Fruit fly (Drosophila melanogaster): Measurements from ENCODE around the gene CG34250.

Gene CG34250

DNA sequence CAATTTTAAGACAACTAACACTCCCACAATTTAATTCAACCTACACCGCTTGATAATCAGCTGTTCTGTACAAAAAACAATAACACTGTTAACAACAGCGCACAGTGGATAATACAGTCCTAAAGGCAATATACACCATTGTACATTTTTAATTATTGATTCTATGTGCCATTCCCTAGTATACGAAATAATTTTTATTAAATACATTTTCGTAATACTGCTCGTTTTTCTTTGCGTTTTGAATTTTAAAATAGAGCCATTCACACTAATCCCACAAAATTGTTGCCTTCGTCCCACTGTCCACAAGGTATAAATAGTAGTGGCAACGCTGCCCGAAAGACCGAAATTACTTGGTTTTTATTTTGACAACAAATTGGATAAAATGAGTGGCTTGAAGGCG, 42.5 kb upstream of the CG34250 start, which contains the start of the genes Coq4 and CG32176 (continued):
- peak; percentile 76 for TF ChIP-seq kni (GFP tag; optimal IDR thresholded peaks at IDR 0.05)
- TF ChIP-seq Ada2b (GFP tag; IDR thresholded peaks at IDR 0.05): peak; percentile 98
- TF ChIP-seq Asciz (GFP tag; optimal IDR thresholded peaks at IDR 0.05): peak; percentile 91
- TF ChIP-seq CG2889 (GFP tag; IDR thresholded peaks at IDR 0.05): peak; percentile 97
- TF ChIP-seq CG4854 (GFP tag; optimal IDR thresholded peaks at IDR 0.05): peak; percentile 98
- peak; percentile 97 for TF ChIP-seq Meics (GFP tag; optimal IDR thresholded peaks at IDR 0.05)
- TF ChIP-seq nom (GFP tag; optimal IDR thresholded peaks at IDR 0.05): peak; percentile 83
- peak; percentile 52; the same call in 2 of the 3 replicates for TF ChIP-seq CG34224 (GFP tag; IDR thresholded peaks at IDR 0.05; ENCODE audit: partially characterized antibody)
- peak; percentile 99 for TF ChIP-seq pho (GFP tag; optimal IDR thresholded peaks at IDR 0.05)
- peak; percentile 85 for TF ChIP-seq CG31365 (tag; optimal IDR thresholded peaks at IDR 0.05)
- TF ChIP-seq Fer1 (GFP tag; optimal IDR thresholded peaks at IDR 0.05): peak; percentile 97
- TF ChIP-seq zfh1 (GFP tag; IDR thresholded peaks at IDR 0.05): peak; percentile 99
- peak; percentile 98 for TF ChIP-seq crc (GFP tag; optimal IDR thresholded peaks at IDR 0.05)
- TF ChIP-seq CG12219 (GFP tag; optimal IDR thresholded peaks at IDR 0.05): peak; percentile 96
- peak; percentile 98 for TF ChIP-seq CoRest (tag; optimal IDR thresholded peaks at IDR 0.05)
- TF ChIP-seq bcd (GFP tag; optimal IDR thresholded peaks at IDR 0.05): peak; percentile 98
- TF ChIP-seq CG13123 (GFP tag; optimal IDR thresholded peaks at IDR 0.05): peak; percentile 96
- peak; percentile 97 for TF ChIP-seq CG1233 (GFP tag; optimal IDR thresholded peaks at IDR 0.05)
- TF ChIP-seq CG9609 (GFP tag; optimal IDR thresholded peaks at IDR 0.05): peak; percentile 98
- TF ChIP-seq schlank (tag; optimal IDR thresholded peaks at IDR 0.05): peak; percentile 97
- peak; percentile 86 for TF ChIP-seq Adf1 (GFP tag; IDR thresholded peaks at IDR 0.05)
- TF ChIP-seq CG2199 (GFP tag; IDR thresholded peaks at IDR 0.05): peak; percentile 93
- TF ChIP-seq lbe (GFP tag; optimal IDR thresholded peaks at IDR 0.05): peak; percentile 96
- peak; percentile 98 for TF ChIP-seq CG18599 (GFP tag; optimal IDR thresholded peaks at IDR 0.05)
- TF ChIP-seq CG5953 (GFP tag; IDR thresholded peaks at IDR 0.05): peak; percentile 96
- peak; percentile 97 for TF ChIP-seq CG8765 (GFP tag; IDR thresholded peaks at IDR 0.05)
- peak; percentile 97 for TF ChIP-seq Aef1 (GFP tag; IDR thresholded peaks at IDR 0.05)
- TF ChIP-seq jing (GFP tag; optimal IDR thresholded peaks at IDR 0.05): peak; percentile 97
- TF ChIP-seq CG1792 (GFP tag; optimal IDR thresholded peaks at IDR 0.05): peak; percentile 96
- TF ChIP-seq CG7357 (GFP tag; IDR thresholded peaks at IDR 0.05): peak; percentile 94
- no peak for TF ChIP-seq Dfd (GFP tag; optimal IDR thresholded peaks at IDR 0.05)
- peak; percentile 99 for TF ChIP-seq CG13775 (GFP tag; optimal IDR thresholded peaks at IDR 0.05)
- TF ChIP-seq Six4 (GFP tag; optimal IDR thresholded peaks at IDR 0.05): peak; percentile 98
- peak; percentile 95 for TF ChIP-seq CG17568 (GFP tag; optimal IDR thresholded peaks at IDR 0.05)
- TF ChIP-seq h (optimal IDR thresholded peaks at IDR 0.05): no peak
- peak; percentile 96 for TF ChIP-seq CG6813 (GFP tag; optimal IDR thresholded peaks at IDR 0.05)
- TF ChIP-seq CG2875 (GFP tag; optimal IDR thresholded peaks at IDR 0.05): peak; percentile 93
- peak; percentile 94 for TF ChIP-seq Bdp1 (GFP tag; optimal IDR thresholded peaks at IDR 0.05)
- TF ChIP-seq gce (GFP tag; IDR thresholded peaks at IDR 0.05): peak; percentile 94
- TF ChIP-seq tna (GFP tag; IDR thresholded peaks at IDR 0.05; ENCODE audit: partially characterized antibody): 0 out of 2 replicates have a peak, but pooled peaks have one; percentile 45
- peak; percentile 99 for TF ChIP-seq Hsf (GFP tag; optimal IDR thresholded peaks at IDR 0.05)
- peak; percentile 98 for TF ChIP-seq CG1602 (GFP tag; optimal IDR thresholded peaks at IDR 0.05)
- peak; percentile 95 for TF ChIP-seq croc (GFP tag; conservative IDR thresholded peaks at IDR 0.05)
- no peak for TF ChIP-seq Doc3 (GFP tag; IDR thresholded peaks at IDR 0.05; ENCODE audit: partially characterized antibody)
- TF ChIP-seq dati (GFP tag; IDR thresholded peaks at IDR 0.05): peak; percentile 92
- TF ChIP-seq vvl (GFP tag; IDR thresholded peaks at IDR 0.05): peak; percentile 99
- peak; percentile 97 for TF ChIP-seq tap (tag; optimal IDR thresholded peaks at IDR 0.05)
- peak in 1 of 3 experiments; percentile 96 for TF ChIP-seq lola (GFP tag; optimal IDR thresholded peaks at IDR 0.05)
- TF ChIP-seq sug (tag; optimal IDR thresholded peaks at IDR 0.05): peak; percentile 96
- TF ChIP-seq CG8359 (GFP tag; optimal IDR thresholded peaks at IDR 0.05; ENCODE audit: borderline replicate concordance): peak; percentile 90
- TF ChIP-seq Myb (GFP tag; optimal IDR thresholded peaks at IDR 0.05): peak; percentile 88
